Worm (Caenorhabditis elegans) whole organism, midembryonic: Measurements from ENCODE around the gene srx-17.

Experiments
- T22C8.4 ChIP-seq: fragments of 200-800 bp; sonication (Bioruptor generic); IDR thresholded peaks from 2 replicates; pipeline ENCODE4 v1.3.6; 2022; ENCODE audit warnings: missing genetic modification characterization, missing compliant biosample characterization
- cog-1 ChIP-seq: sonication (generic microtip); optimal IDR thresholded peaks from 2 replicates; lab custom pipeline; 2016; ENCODE audit warnings: missing genetic modification characterization, missing compliant biosample characterization
- flt-1 ChIP-seq: fragments of 200-800 bp; sonication (Bioruptor generic); IDR thresholded peaks from 2 replicates; pipeline ENCODE4 v1.3.6; 2022; ENCODE audit warnings: missing genetic modification characterization, missing compliant biosample characterization
- med-1 ChIP-seq: sonication (generic microtip); optimal IDR thresholded peaks from 2 replicates; lab custom pipeline; 2017; ENCODE audit warnings: missing genetic modification characterization, mild to moderate bottlenecking, missing compliant biosample characterization, antibody characterized with exemption, missing genetic modification reagents; ENCODE audit not compliant: insufficient read depth
- ref-1 ChIP-seq: fragments of 200-800 bp; sonication (Bioruptor generic); conservative IDR thresholded peaks from 2 replicates; pipeline ENCODE4 v1.3.6; 2022; ENCODE audit warnings: missing genetic modification reagents, missing genetic modification characterization, missing compliant biosample characterization
- tab-1 ChIP-seq: fragments of 200-800 bp; sonication (Bioruptor generic); IDR thresholded peaks from 2 replicates; pipeline ENCODE4 v1.3.6; 2022; ENCODE audit warnings: missing genetic modification characterization, missing compliant biosample characterization
- ztf-23 ChIP-seq: fragments of 200-800 bp; sonication (Bioruptor generic); IDR thresholded peaks from 2 replicates; pipeline ENCODE4 v1.3.6; 2022; ENCODE audit warnings: missing genetic modification reagents, missing genetic modification characterization, missing compliant biosample characterization
- ztf-29 ChIP-seq: fragments of 200-800 bp; sonication (Bioruptor generic); IDR thresholded peaks from 2 replicates; pipeline ENCODE4 v1.3.6; 2022; ENCODE audit warnings: missing genetic modification reagents, missing genetic modification characterization, missing compliant biosample characterization

The srx-17 gene

ce11 chrV:13890473-13890872 is 49.5 kb downstream of the srx-17 start, which contains the start of gene lbp-8:
Gene lbp-8 (plus strand): TSS chrV:13890773.
- TF ChIP-seq ztf-29 (no peak), flt-1 (GFP tag; lab: Robert Waterston, UW) (no peak), med-1 (GFP tag; lab: Kevin White, UChicago) (no peak), ref-1 (no peak), tab-1 (GFP tag; lab: Robert Waterston, UW) (no peak)

ce11 chrV:13891489-13891888 is 50.5 kb downstream of the srx-17 start:
- no peak for TF ChIP-seq ztf-23 (GFP tag; lab: Robert Waterston, UW)
- no peak for TF ChIP-seq tab-1 (GFP tag; lab: Robert Waterston, UW)
- TF ChIP-seq ref-1: no peak
- TF ChIP-seq T22C8.4 (GFP tag; lab: Robert Waterston, UW): no peak
- TF ChIP-seq med-1 (GFP tag; lab: Kevin White, UChicago): no peak
- no peak for TF ChIP-seq cog-1 (tag; lab: Kevin White, UChicago)
